Fruit fly (Drosophila melanogaster) whole organism, wandering third instar larva: ENCODE measurements around the gene CG11560.

ENCODE experiments used
- CG32264 ChIP-seq: fragments of 200-800 bp; sonication (Bioruptor generic); optimal IDR thresholded peaks from 2 replicates; lab custom pipeline; 2016; ENCODE audit warnings: missing biosample characterization, missing genetic modification characterization
- Myc ChIP-seq: fragments of >200 bp; optimal IDR thresholded peaks from 2 replicates; lab custom pipeline; 2017
- br ChIP-seq: fragments of 200-800 bp; sonication (Bioruptor generic); optimal IDR thresholded peaks from 2 replicates; lab custom pipeline; 2016; ENCODE audit warnings: missing biosample characterization, missing genetic modification characterization
- foxo ChIP-seq, 2 experiments: fragments of 200-800 bp; sonication (Bioruptor generic); optimal IDR thresholded peaks; 2 replicates in 1 of 2; 3 replicates in 1 of 2; lab custom pipeline; 2016 to 2017; ENCODE audit warnings: missing biosample characterization in 2 of 2, missing genetic modification characterization in 2 of 2
- jim ChIP-seq: fragments of 175-275, 200-325 bp; sonication (Bioruptor generic); optimal IDR thresholded peaks from 2 replicates; lab custom pipeline; 2016; ENCODE audit warnings: missing biosample characterization, mild to moderate bottlenecking, missing genetic modification characterization
- lola ChIP-seq: fragments of >200 bp; optimal IDR thresholded peaks from 2 replicates; lab custom pipeline; 2017; ENCODE audit warnings: missing biosample characterization, missing genetic modification characterization
- pan ChIP-seq: fragments of >200 bp; optimal IDR thresholded peaks from 2 replicates; lab custom pipeline; 2017
- psq ChIP-seq: fragments of 200-800 bp; sonication (Bioruptor generic); optimal IDR thresholded peaks from 3 replicates; lab custom pipeline; 2017; ENCODE audit warnings: missing biosample characterization, mild to moderate bottlenecking, missing genetic modification characterization, moderate library complexity
- sage ChIP-seq: fragments of 200-800 bp; sonication (Bioruptor generic); optimal IDR thresholded peaks from 2 replicates; lab custom pipeline; 2016; ENCODE audit warnings: missing biosample characterization, mild to moderate bottlenecking, missing genetic modification characterization

DNA sequence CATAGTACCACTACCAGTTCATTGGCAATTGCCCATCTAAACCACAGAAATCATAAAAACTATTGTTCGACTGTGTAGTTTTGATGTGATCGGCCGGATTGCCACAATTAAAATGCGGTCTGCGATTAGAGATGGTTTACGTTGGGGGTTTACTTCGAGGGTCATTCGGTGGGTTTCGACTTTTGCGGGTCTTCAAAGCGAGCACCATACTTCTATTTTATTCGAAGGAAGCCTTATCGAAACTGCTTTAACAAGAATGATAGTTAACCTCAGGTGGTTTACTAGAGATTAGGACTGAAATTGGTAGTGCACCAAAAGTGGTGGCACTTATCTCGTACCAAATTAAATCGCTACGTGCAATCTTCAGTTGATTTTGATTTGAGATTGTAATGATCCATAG lies 41.9 kb upstream of the CG11560 start:
- TF ChIP-seq foxo (GFP tag; optimal IDR thresholded peaks at IDR 0.05; lab: Kevin White, UChicago), result no peak
- no peak for TF ChIP-seq jim (GFP tag; lab: Kevin White, UChicago)
- no peak for TF ChIP-seq lola (GFP tag; lab: Kevin White, UChicago)
- TF ChIP-seq pan (lab: Kevin White, UChicago), result no peak
- no peak for TF ChIP-seq br (GFP tag; lab: Kevin White, UChicago)
- TF ChIP-seq Myc (lab: Kevin White, UChicago), result no peak
- TF ChIP-seq psq (GFP tag; lab: Kevin White, UChicago), result no peak
- TF ChIP-seq CG32264 (GFP tag; lab: Kevin White, UChicago), result no peak
- no peak for TF ChIP-seq sage
